Worm (Caenorhabditis elegans) whole organism, mixed stage, embryonic: ENCODE measurements around the gene nhr-185.

Experiments
- M03D4.4 ChIP-seq: sonication (generic microtip); optimal IDR thresholded peaks from 2 replicates; lab custom pipeline; 2017; ENCODE audit warnings: mild to moderate bottlenecking, missing genetic modification characterization, missing compliant biosample characterization
- bed-3 ChIP-seq: fragments of 200-800 bp; sonication (Bioruptor generic); optimal IDR thresholded peaks from 3 replicates; lab custom pipeline; 2018; ENCODE audit warnings: mild to moderate bottlenecking, missing genetic modification characterization, moderate library complexity, missing compliant biosample characterization
- blmp-1 ChIP-seq: fragments of 150-350 bp; optimal IDR thresholded peaks from 2 replicates; lab custom pipeline; 2014; ENCODE audit warnings: missing biosample characterization, missing genetic modification characterization
- ceh-39 ChIP-seq: fragments of 150-350 bp; optimal IDR thresholded peaks from 2 replicates; lab custom pipeline; 2014; ENCODE audit warnings: missing biosample characterization, missing genetic modification characterization
- ceh-43 ChIP-seq: fragments of 200-800 bp; sonication (Bioruptor generic); optimal IDR thresholded peaks from 2 replicates; lab custom pipeline; 2018; ENCODE audit warnings: mild to moderate bottlenecking, missing genetic modification characterization, moderate library complexity, missing compliant biosample characterization
- ces-1 ChIP-seq: fragments of 150-350 bp; optimal IDR thresholded peaks from 2 replicates; lab custom pipeline; 2014; ENCODE audit warnings: missing biosample characterization, missing genetic modification reagents, missing genetic modification characterization
- cnd-1 ChIP-seq: fragments of 200-800 bp; sonication (Bioruptor generic); optimal IDR thresholded peaks from 2 replicates; lab custom pipeline; 2018; ENCODE audit warnings: mild to moderate bottlenecking, missing genetic modification characterization, missing compliant biosample characterization
- drap-1 ChIP-seq: fragments of 200-800 bp; sonication (Bioruptor generic); optimal IDR thresholded peaks from 3 replicates; lab custom pipeline; 2018; ENCODE audit warnings: mild to moderate bottlenecking, missing genetic modification characterization, missing compliant biosample characterization
- elt-1 ChIP-seq: sonication (generic microtip); optimal IDR thresholded peaks from 2 replicates; lab custom pipeline; 2017; ENCODE audit warnings: missing genetic modification characterization, mild to moderate bottlenecking, missing compliant biosample characterization, antibody characterized with exemption, moderate library complexity, borderline replicate concordance; ENCODE audit not compliant: insufficient read depth
- flh-1 ChIP-seq: fragments of 200-800 bp; sonication (Bioruptor generic); optimal IDR thresholded peaks from 2 replicates; lab custom pipeline; 2018; ENCODE audit warnings: mild to moderate bottlenecking, missing genetic modification characterization, moderate library complexity, missing compliant biosample characterization
- ham-2 ChIP-seq: fragments of 200-800 bp; sonication (Bioruptor generic); optimal IDR thresholded peaks from 2 replicates; lab custom pipeline; 2018; ENCODE audit warnings: mild to moderate bottlenecking, missing genetic modification characterization, missing compliant biosample characterization
- hlh-1 ChIP-seq: fragments of 150-350 bp; optimal IDR thresholded peaks from 2 replicates; lab custom pipeline; 2014; ENCODE audit warnings: missing biosample characterization, missing genetic modification reagents, missing genetic modification characterization
- lin-13 ChIP-seq: fragments of 150-350 bp; optimal IDR thresholded peaks from 2 replicates; lab custom pipeline; 2014; ENCODE audit warnings: missing biosample characterization, missing genetic modification characterization
- lin-32 ChIP-seq: fragments of 200-800 bp; sonication (Bioruptor generic); optimal IDR thresholded peaks from 2 replicates; lab custom pipeline; 2018; ENCODE audit warnings: mild to moderate bottlenecking, missing genetic modification characterization, missing compliant biosample characterization
- lsy-2 ChIP-seq: fragments of 150-350 bp; optimal IDR thresholded peaks from 2 replicates; lab custom pipeline; 2014; ENCODE audit warnings: missing biosample characterization, missing genetic modification characterization
- mab-5 ChIP-seq: fragments of 150-350 bp; optimal IDR thresholded peaks from 2 replicates; lab custom pipeline; 2014; ENCODE audit warnings: missing biosample characterization, missing genetic modification characterization
- mep-1 ChIP-seq: fragments of 150-350 bp; optimal IDR thresholded peaks from 2 replicates; lab custom pipeline; 2017; ENCODE audit warnings: missing biosample characterization, missing genetic modification reagents, missing genetic modification characterization, inconsistent platforms
- mls-2 ChIP-seq: sonication (generic microtip); optimal IDR thresholded peaks from 2 replicates; lab custom pipeline; 2016; ENCODE audit warnings: mild to moderate bottlenecking, missing genetic modification characterization, moderate library complexity, missing compliant biosample characterization
- nhr-2 ChIP-seq: fragments of 150-350 bp; optimal IDR thresholded peaks from 2 replicates; lab custom pipeline; 2014; ENCODE audit warnings: missing biosample characterization, missing genetic modification characterization
- nhr-28 ChIP-seq: fragments of 150-350 bp; optimal IDR thresholded peaks from 2 replicates; lab custom pipeline; 2014; ENCODE audit warnings: missing biosample characterization, missing genetic modification characterization
- nhr-76 ChIP-seq: sonication (generic microtip); optimal IDR thresholded peaks from 2 replicates; lab custom pipeline; 2017; ENCODE audit warnings: missing biosample characterization, missing genetic modification characterization
- pha-4 ChIP-seq: fragments of 150-350 bp; optimal IDR thresholded peaks from 2 replicates; lab custom pipeline; 2018; ENCODE audit warnings: missing biosample characterization, missing genetic modification reagents, missing genetic modification characterization
- sem-2 ChIP-seq: fragments of 200-800 bp; sonication (Bioruptor generic); optimal IDR thresholded peaks from 2 replicates; lab custom pipeline; 2018; ENCODE audit warnings: mild to moderate bottlenecking, missing genetic modification characterization, missing compliant biosample characterization
- snpc-4 ChIP-seq: fragments of 150-350 bp; optimal IDR thresholded peaks from 2 replicates; lab custom pipeline; 2014; ENCODE audit warnings: missing biosample characterization, missing genetic modification characterization
- sptf-1 ChIP-seq: sonication (generic microtip); optimal IDR thresholded peaks from 2 replicates; lab custom pipeline; 2017; ENCODE audit warnings: mild to moderate bottlenecking, missing genetic modification characterization, moderate library complexity, missing compliant biosample characterization
- tbx-8 ChIP-seq: fragments of 200-800 bp; sonication (Bioruptor generic); optimal IDR thresholded peaks from 2 replicates; lab custom pipeline; 2018; ENCODE audit warnings: mild to moderate bottlenecking, missing genetic modification characterization, moderate library complexity, missing compliant biosample characterization
- unc-120 ChIP-seq: sonication (generic microtip); optimal IDR thresholded peaks from 2 replicates; lab custom pipeline; 2017; ENCODE audit warnings: missing genetic modification characterization, missing compliant biosample characterization; ENCODE audit not compliant: poor library complexity, severe bottlenecking
- unc-39 ChIP-seq: fragments of 150-350 bp; optimal IDR thresholded peaks from 2 replicates; lab custom pipeline; 2014; ENCODE audit warnings: missing biosample characterization, missing genetic modification characterization
- unc-62 ChIP-seq: fragments of 150-350 bp; optimal IDR thresholded peaks from 2 replicates; lab custom pipeline; 2014; ENCODE audit warnings: missing biosample characterization, missing genetic modification reagents, missing genetic modification characterization
- zip-8 ChIP-seq: fragments of 150-350 bp; optimal IDR thresholded peaks from 2 replicates; lab custom pipeline; 2014; ENCODE audit warnings: missing biosample characterization, missing genetic modification characterization
- ztf-11 ChIP-seq: fragments of 150-350 bp; optimal IDR thresholded peaks from 2 replicates; lab custom pipeline; 2014; ENCODE audit warnings: missing biosample characterization, missing genetic modification characterization

Gene nhr-185

DNA sequence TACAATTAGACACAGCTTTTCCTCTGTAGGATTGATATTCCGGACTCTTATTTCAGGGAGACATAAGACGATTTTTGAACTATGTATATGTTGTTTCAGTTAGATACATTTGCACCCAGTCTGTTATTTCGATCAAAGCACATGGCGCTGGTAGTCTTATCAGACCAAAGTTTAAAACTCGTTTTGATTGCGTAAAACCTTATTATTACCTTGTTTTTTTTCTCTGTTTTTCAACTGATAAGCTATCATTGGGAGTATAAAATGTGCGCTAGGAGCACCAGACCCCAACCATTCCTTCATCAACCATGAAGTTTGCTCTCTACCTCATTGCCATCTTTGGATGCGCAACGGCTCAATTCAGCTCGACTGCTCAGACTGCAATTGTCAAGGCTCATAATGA lies 34.9 kb downstream of the nhr-185 start, which contains the start of gene scl-12:
scl-12 (plus strand) TSS at position 301 of the 400 bp plus-strand sequence.
- TF ChIP-seq lin-13 (tag; lab: Kevin White, UChicago) (no peak), mls-2 (no peak), bed-3 (GFP tag; lab: Kevin White, UChicago) (no peak), mab-5 (tag; lab: Kevin White, UChicago) (no peak), ceh-43 (no peak)

DNA sequence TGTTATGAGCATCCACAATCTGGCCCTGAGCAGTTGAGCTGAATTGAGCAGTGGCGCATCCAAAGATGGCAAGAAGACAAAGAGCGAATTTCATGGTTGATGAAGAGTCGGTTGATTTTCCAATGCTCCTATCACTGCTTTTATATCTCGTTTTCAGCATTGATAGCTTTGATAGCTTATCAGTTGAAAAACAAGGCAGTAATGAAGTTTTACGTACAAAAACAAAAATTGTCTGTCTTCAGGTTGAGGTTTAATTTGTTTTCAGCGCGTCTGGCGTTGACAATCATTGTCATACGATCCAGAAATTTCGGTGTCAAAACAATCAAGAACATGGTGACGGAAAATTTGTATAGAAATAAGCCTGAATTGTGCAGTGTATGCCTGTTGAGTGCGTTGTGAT lies 35.6 kb downstream of the nhr-185 start, which contains the start of gene scl-13:
scl-13 (minus strand) TSS at position 101 of the 400 bp plus-strand sequence.
- TF ChIP-seq pha-4 (tag; lab: Kevin White, UChicago) (no peak), flh-1 (GFP tag; lab: Kevin White, UChicago) (no peak), unc-120 (no peak), bed-3 (GFP tag; lab: Kevin White, UChicago) (no peak), hlh-1 (tag; lab: Kevin White, UChicago) (no peak), nhr-28 (no peak), ceh-43 (no peak), snpc-4 (tag; lab: Kevin White, UChicago) (no peak), cnd-1 (tag; lab: Kevin White, UChicago) (no peak), lin-32 (GFP tag; lab: Kevin White, UChicago) (no peak), mab-5 (tag; lab: Kevin White, UChicago) (no peak), tbx-8 (GFP tag; lab: Kevin White, UChicago) (no peak), ham-2 (no peak)

DNA sequence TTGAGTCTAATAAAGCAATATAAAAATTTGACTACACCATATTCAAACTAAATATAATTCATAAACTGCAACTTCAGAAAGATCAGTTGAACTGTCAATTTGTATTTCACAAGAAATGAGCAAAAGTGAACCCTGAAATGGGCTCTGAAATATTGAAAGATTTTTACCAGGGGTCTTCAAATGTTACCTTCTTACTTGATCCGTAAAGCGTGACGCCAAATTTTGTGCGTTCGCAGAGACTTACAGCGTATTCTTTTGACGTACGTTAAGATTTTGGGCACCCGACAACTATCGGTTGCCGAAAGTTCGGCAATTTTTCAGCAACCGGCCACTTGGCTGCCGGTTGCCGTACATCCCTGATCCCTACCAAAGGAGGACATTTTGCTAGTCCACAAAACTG lies 37.1 kb downstream of the nhr-185 start:
- TF ChIP-seq zip-8 (tag; lab: Kevin White, UChicago) (no peak), ceh-39 (tag; lab: Kevin White, UChicago) (no peak), mep-1 (tag; lab: Kevin White, UChicago) (no peak), drap-1 (GFP tag; lab: Kevin White, UChicago) (no peak), lsy-2 (tag; lab: Kevin White, UChicago) (no peak), nhr-28 (no peak), unc-62 (GFP tag; lab: Kevin White, UChicago) (no peak), cnd-1 (tag; lab: Kevin White, UChicago) (no peak), ztf-11 (tag; lab: Kevin White, UChicago) (no peak), lin-13 (tag; lab: Kevin White, UChicago) (no peak), ceh-43 (no peak), nhr-76 (tag; lab: Kevin White, UChicago) (no peak), bed-3 (GFP tag; lab: Kevin White, UChicago) (no peak), pha-4 (tag; lab: Kevin White, UChicago) (no peak), unc-120 (no peak), hlh-1 (tag; lab: Kevin White, UChicago) (no peak), lin-32 (GFP tag; lab: Kevin White, UChicago) (no peak), blmp-1 (no peak)

DNA sequence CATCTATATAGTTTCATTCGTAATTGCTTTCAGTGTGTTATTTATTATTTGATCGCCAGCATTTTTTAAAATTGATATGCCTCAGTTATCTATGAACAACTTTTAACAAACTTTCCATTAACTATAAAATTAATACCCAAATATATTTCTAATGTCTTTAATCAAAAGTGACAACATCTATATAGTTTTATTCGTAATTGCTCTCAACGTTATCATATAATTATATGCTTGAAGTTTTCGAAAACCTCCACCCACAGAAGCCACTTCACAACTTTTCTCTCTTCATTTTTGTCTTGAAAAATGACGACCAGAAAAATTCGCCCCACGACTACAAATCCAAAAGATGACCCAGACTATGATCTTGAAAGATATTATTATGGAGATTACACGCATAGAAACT lies 38.8 kb downstream of the nhr-185 start, which contains the start of gene srw-6:
srw-6 (plus strand) TSS at position 301 of the 400 bp plus-strand sequence.
- no peak for TF ChIP-seq unc-39
- TF ChIP-seq sptf-1 (tag; lab: Kevin White, UChicago) = no peak

DNA sequence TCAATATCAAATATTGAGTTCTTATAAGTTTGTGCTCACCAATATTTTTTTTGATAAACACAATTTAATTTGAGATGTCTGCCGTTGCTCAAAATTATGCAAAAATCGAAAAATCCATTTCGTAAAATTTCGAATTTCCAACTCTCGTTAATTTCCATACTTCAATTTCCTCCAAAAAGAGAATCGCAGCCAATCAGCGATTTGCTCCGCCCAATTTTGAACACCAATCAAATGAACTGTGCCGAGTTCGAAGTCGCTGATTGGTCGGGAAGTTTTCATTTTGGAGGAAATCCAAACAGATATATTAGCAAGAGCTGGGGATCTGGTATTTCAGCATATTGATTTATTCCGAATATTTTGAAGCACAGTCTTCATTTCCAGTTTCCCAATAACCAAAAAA lies 39.3 kb downstream of the nhr-185 start:
- TF ChIP-seq cnd-1 (tag; lab: Kevin White, UChicago) (no peak), nhr-2 (tag; lab: Kevin White, UChicago) (no peak)

DNA sequence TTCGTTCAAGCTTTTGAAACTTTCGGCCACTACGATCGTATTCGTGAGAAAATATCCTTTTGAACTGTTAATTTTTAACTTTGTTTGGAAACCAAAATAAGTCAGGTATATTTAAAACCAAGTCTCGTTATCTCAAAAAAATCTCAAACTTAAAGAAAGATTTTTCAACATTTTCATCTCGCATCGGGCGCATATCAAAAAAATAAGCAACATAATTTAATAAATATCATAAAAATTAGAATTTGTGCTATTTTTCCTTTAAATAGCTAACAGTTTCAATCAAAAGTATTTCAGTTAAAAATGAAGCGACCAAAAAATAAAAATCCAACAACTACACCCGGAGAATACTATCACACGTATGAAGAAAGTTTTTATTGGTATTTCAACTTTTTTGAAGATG lies 41.2 kb downstream of the nhr-185 start, which contains the start of gene srw-7:
srw-7 (plus strand) TSS at position 301 of the 400 bp plus-strand sequence.
- no peak for TF ChIP-seq hlh-1 (tag; lab: Kevin White, UChicago)
- TF ChIP-seq elt-1 (tag; lab: Kevin White, UChicago) = no peak
- no peak for TF ChIP-seq mep-1 (tag; lab: Kevin White, UChicago)
- TF ChIP-seq M03D4.4 (tag; lab: Kevin White, UChicago) = no peak
- no peak for TF ChIP-seq bed-3 (GFP tag; lab: Kevin White, UChicago)
- TF ChIP-seq ztf-11 (tag; lab: Kevin White, UChicago) = no peak
- no peak for TF ChIP-seq cnd-1 (tag; lab: Kevin White, UChicago)
- TF ChIP-seq nhr-2 (tag; lab: Kevin White, UChicago) = no peak
- TF ChIP-seq nhr-28 = no peak
- no peak for TF ChIP-seq ces-1 (GFP tag; lab: Kevin White, UChicago)
- TF ChIP-seq mab-5 (tag; lab: Kevin White, UChicago) = no peak
- TF ChIP-seq sem-2 (GFP tag; lab: Kevin White, UChicago) = no peak
- no peak for TF ChIP-seq ham-2
- TF ChIP-seq nhr-76 (tag; lab: Kevin White, UChicago) = no peak
- no peak for TF ChIP-seq ceh-43
